Worm (Caenorhabditis elegans): ENCODE data around the gene T23D5.3.

The T23D5.3 gene

ce11 chrV:15766122-15766594, 32.7 kb upstream of the T23D5.3 start, which contains the start of the genes haf-3 and F57A10.2 (continued):
- TF ChIP-seq ama-1 (optimal IDR thresholded peaks at IDR 0.05) (no peak), ama-1 (GFP tag; optimal IDR thresholded peaks at IDR 0.05) (no peak), fkh-3 (tag; optimal IDR thresholded peaks at IDR 0.05) (no peak), F49E8.2 (tag; optimal IDR thresholded peaks at IDR 0.05; ENCODE audit: insufficient read depth) (peak; percentile 35), hlh-26 (GFP tag; conservative IDR thresholded peaks at IDR 0.05) (no peak), F23B12.7 (tag; optimal IDR thresholded peaks at IDR 0.05; ENCODE audit: insufficient read depth) (peak; percentile 86), unc-130 (GFP tag; optimal IDR thresholded peaks at IDR 0.05) (no peak), ceh-100 (GFP tag; IDR thresholded peaks at IDR 0.05) (peak; percentile 86), lsl-1 (GFP tag; optimal IDR thresholded peaks at IDR 0.05) (peak; percentile 71), Y67H2A.10 (GFP tag; conservative IDR thresholded peaks at IDR 0.05) (no peak), F52B5.7 (tag; optimal IDR thresholded peaks at IDR 0.05) (no peak)

DNA sequence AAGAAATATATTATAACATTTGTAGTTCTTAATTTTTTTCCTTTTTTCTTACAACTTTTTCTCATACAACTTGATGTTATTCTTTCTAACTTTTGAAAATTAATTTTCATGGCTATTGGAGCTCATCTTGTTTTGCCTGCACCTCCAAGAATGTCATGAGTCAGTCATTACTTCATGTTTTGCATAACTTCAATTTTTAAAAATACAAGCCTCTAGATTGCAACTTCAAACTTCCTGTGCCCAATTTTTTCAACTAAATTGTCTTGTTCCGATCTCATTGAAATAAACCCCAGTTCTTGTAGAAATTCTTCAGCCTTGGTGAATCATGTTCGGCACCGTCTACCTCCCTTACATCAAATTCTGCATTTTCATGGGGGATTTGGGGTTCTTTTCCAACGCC, 25.0 kb upstream of the T23D5.3 start, which contains the start of gene str-9:
TSS of gene str-9 (plus strand) at position 301 of the 400 bp plus-strand sequence.
- TF ChIP-seq B0336.3 (GFP tag; IDR thresholded peaks at IDR 0.05): no peak
- TF ChIP-seq lag-1 (GFP tag; IDR thresholded peaks at IDR 0.05): no peak
- no peak for TF ChIP-seq madf-8 (GFP tag; conservative IDR thresholded peaks at IDR 0.05)
- TF ChIP-seq T26A5.8 (tag; optimal IDR thresholded peaks at IDR 0.05): no peak
- no peak for TF ChIP-seq dpff-1 (tag; optimal IDR thresholded peaks at IDR 0.05)
- no peak for TF ChIP-seq hmg-1.2 (GFP tag; IDR thresholded peaks at IDR 0.05)
- TF ChIP-seq hlh-12 (tag; optimal IDR thresholded peaks at IDR 0.05): no peak
- TF ChIP-seq bed-2 (GFP tag; IDR thresholded peaks at IDR 0.05): no peak
- TF ChIP-seq sea-2 (GFP tag; IDR thresholded peaks at IDR 0.05): no peak
- TF ChIP-seq attf-3 (GFP tag; conservative IDR thresholded peaks at IDR 0.05): no peak
- TF ChIP-seq unc-130 (GFP tag; optimal IDR thresholded peaks at IDR 0.05): no peak
- TF ChIP-seq ztf-3 (GFP tag; optimal IDR thresholded peaks at IDR 0.05): no peak
- no peak for TF ChIP-seq lir-1 (GFP tag; conservative IDR thresholded peaks at IDR 0.05)

ce11 chrV:15757645-15758044, 24.2 kb upstream of the T23D5.3 start:
- TF ChIP-seq sea-2 (GFP tag; IDR thresholded peaks at IDR 0.05) (no peak), snpc-1.3 (tag; optimal IDR thresholded peaks at IDR 0.05; ENCODE audit: insufficient read depth) (no peak), madf-10 (tag; optimal IDR thresholded peaks at IDR 0.05) (no peak), unc-62 (GFP tag; optimal IDR thresholded peaks at IDR 0.05) (no peak), ceh-58 (GFP tag; IDR thresholded peaks at IDR 0.05) (no peak), attf-3 (GFP tag; conservative IDR thresholded peaks at IDR 0.05) (no peak), hsf-1 (GFP tag; IDR thresholded peaks at IDR 0.05) (no peak), lsl-1 (GFP tag; optimal IDR thresholded peaks at IDR 0.05) (no peak), hrde-1 (tag; optimal IDR thresholded peaks at IDR 0.05; ENCODE audit: borderline replicate concordance) (no peak), lsy-27 (tag; optimal IDR thresholded peaks at IDR 0.05; ENCODE audit: borderline replicate concordance, insufficient read depth) (no peak), nhr-80 (tag; optimal IDR thresholded peaks at IDR 0.05) (no peak), ztf-18 (tag; optimal IDR thresholded peaks at IDR 0.05) (no peak), Y56A3A.18 (GFP tag; IDR thresholded peaks at IDR 0.05) (no peak), snpc-4 (GFP tag; optimal IDR thresholded peaks at IDR 0.05) (no peak), snpc-4 (tag; optimal IDR thresholded peaks at IDR 0.05) (no peak), C17E4.6 (GFP tag; IDR thresholded peaks at IDR 0.05) (no peak)

All from whole organism, young adult.